Worm (Caenorhabditis elegans): Measurements from ENCODE around the gene K01A11.1.

The K01A11.1 gene

ce11 chrIII:3400444-3400843, 30.8 kb downstream of the K01A11.1 start:
- TF ChIP-seq F49E8.2 (tag; optimal IDR thresholded peaks at IDR 0.05; ENCODE audit: borderline replicate concordance) (peak; percentile 32), hlh-30 (tag; optimal IDR thresholded peaks at IDR 0.05; ENCODE audit: insufficient read depth) (no peak), lin-38 (GFP tag; IDR thresholded peaks at IDR 0.05) (peak; percentile 42; the same call in 1 of the 2 replicates), R02D3.7 (tag; optimal IDR thresholded peaks at IDR 0.05) (no peak), daf-19 (GFP tag; conservative IDR thresholded peaks at IDR 0.05) (no peak)

- TF ChIP-seq hmg-1.1 (GFP tag; IDR thresholded peaks at IDR 0.05) (no peak), nhr-41 (GFP tag; IDR thresholded peaks at IDR 0.05) (no peak), lsy-2 (tag; optimal IDR thresholded peaks at IDR 0.05) (no peak), T26A8.4 (GFP tag; IDR thresholded peaks at IDR 0.05) (no peak), nhr-28 (tag; optimal IDR thresholded peaks at IDR 0.05) (no peak), hif-1 (tag; optimal IDR thresholded peaks at IDR 0.05) (no peak), daf-12 (tag; optimal IDR thresholded peaks at IDR 0.05) (no peak), zip-2 (tag; optimal IDR thresholded peaks at IDR 0.05) (no peak), lin-15B (tag; optimal IDR thresholded peaks at IDR 0.05) (peak; percentile 9), daf-16 (GFP tag; optimal IDR thresholded peaks at IDR 0.05) (no peak), daf-16 (tag; optimal IDR thresholded peaks at IDR 0.05) (peak; percentile 11), set-16 (GFP tag; IDR thresholded peaks at IDR 0.05) (no peak), lin-29 (GFP tag; IDR thresholded peaks at IDR 0.05) (no peak), zip-11 (GFP tag; IDR thresholded peaks at IDR 0.05) (no peak), aha-1 (tag) (peak; percentile 6), F44E2.7 (GFP tag; IDR thresholded peaks at IDR 0.05) (no peak), lin-38 (GFP tag; IDR thresholded peaks at IDR 0.05) (peak; percentile 53), ZK546.5 (tag; optimal IDR thresholded peaks at IDR 0.05) (no peak)
Observed at ce11 chrIII:3398485-3398884, 32.8 kb downstream of the K01A11.1 start.

ce11 chrIII:3397678-3398077, 33.6 kb downstream of the K01A11.1 start, which contains the start of gene clpf-1:
Gene clpf-1 (plus strand): TSS chrIII:3397743.
- TF ChIP-seq zip-11 (GFP tag; IDR thresholded peaks at IDR 0.05) (no peak), lin-38 (GFP tag; IDR thresholded peaks at IDR 0.05) (peak; percentile 20; the same call in 1 of the 2 replicates), lin-29 (GFP tag; IDR thresholded peaks at IDR 0.05) (no peak), nhr-25 (tag; optimal IDR thresholded peaks at IDR 0.05; ENCODE audit: borderline replicate concordance, insufficient read depth) (no peak), ama-1 (optimal IDR thresholded peaks at IDR 0.05) (peak; percentile 61), dve-1 (tag; optimal IDR thresholded peaks at IDR 0.05; ENCODE audit: insufficient read depth) (peak; percentile 39), F10B5.3 (tag; optimal IDR thresholded peaks at IDR 0.05) (no peak), mdl-1 (tag; optimal IDR thresholded peaks at IDR 0.05) (no peak), aha-1 (tag) (peak; percentile 94), sdz-12 (GFP tag; optimal IDR thresholded peaks at IDR 0.05) (no peak)

- TF ChIP-seq F37D6.2 (tag; optimal IDR thresholded peaks at IDR 0.05) (no peak), nhr-6 (tag; optimal IDR thresholded peaks at IDR 0.05) (no peak), lin-38 (GFP tag; IDR thresholded peaks at IDR 0.05) (0 out of 2 replicates have a peak, but pooled peaks have one; percentile 27), R02D3.7 (tag; optimal IDR thresholded peaks at IDR 0.05) (no peak), nhr-42 (GFP tag; IDR thresholded peaks at IDR 0.05) (no peak), mes-2 (tag; optimal IDR thresholded peaks at IDR 0.05; ENCODE audit: poor library complexity, severe bottlenecking) (peak; percentile 20), duxl-1 (tag; optimal IDR thresholded peaks at IDR 0.05; ENCODE audit: poor library complexity) (no peak), tag-97 (GFP tag; IDR thresholded peaks at IDR 0.05) (no peak), Y48G9A.11 (GFP tag; IDR thresholded peaks at IDR 0.05) (no peak), ceh-44 (GFP tag; IDR thresholded peaks at IDR 0.05) (no peak), daf-12 (tag; optimal IDR thresholded peaks at IDR 0.05) (no peak), dmd-9 (GFP tag; IDR thresholded peaks at IDR 0.05) (no peak), F44E2.7 (GFP tag; IDR thresholded peaks at IDR 0.05) (no peak), dmd-8 (GFP tag; IDR thresholded peaks at IDR 0.05) (no peak), lin-13 (GFP tag; optimal IDR thresholded peaks at IDR 0.05) (no peak), fkh-10 (GFP tag; optimal IDR thresholded peaks at IDR 0.05) (no peak), ceh-20 (GFP tag; IDR thresholded peaks at IDR 0.05) (no peak), lsy-2 (tag; optimal IDR thresholded peaks at IDR 0.05) (peak in 1 of 2 experiments; percentile 6), mdl-1 (tag; optimal IDR thresholded peaks at IDR 0.05) (no peak), mxl-2 (GFP tag; conservative IDR thresholded peaks at IDR 0.05) (no peak), ama-1 (optimal IDR thresholded peaks at IDR 0.05) (no peak), dpl-1 (GFP tag; optimal IDR thresholded peaks at IDR 0.05) (peak; percentile 56), snpc-4 (tag; optimal IDR thresholded peaks at IDR 0.05) (no peak), hif-1 (tag; optimal IDR thresholded peaks at IDR 0.05) (peak in 1 of 2 experiments; percentile 39)
Observed at ce11 chrIII:3395874-3396467, 35.3 kb downstream of the K01A11.1 start, which contains the start of gene cri-3. Gene cri-3 (plus strand): TSS chrIII:3396355.

Measured in whole organism, L4 larva.